Worm (Caenorhabditis elegans) whole organism, late embryonic: ENCODE results near the gene fbxc-22.

Experiments
- T23F11.4 ChIP-seq: fragments of 200-800 bp; sonication (Bioruptor generic); optimal IDR thresholded peaks from 2 replicates; lab custom pipeline; 2018; ENCODE audit warnings: mild to moderate bottlenecking, missing genetic modification characterization, missing compliant biosample characterization
- ets-4 ChIP-seq: sonication (generic microtip); optimal IDR thresholded peaks from 2 replicates; lab custom pipeline; 2016; ENCODE audit warnings: missing genetic modification characterization, missing compliant biosample characterization
- syd-9 ChIP-seq: sonication (generic microtip); optimal IDR thresholded peaks from 2 replicates; lab custom pipeline; 2016; ENCODE audit warnings: mild to moderate bottlenecking, missing genetic modification characterization, moderate library complexity, missing compliant biosample characterization
- tbx-2 ChIP-seq: sonication (generic microtip); optimal IDR thresholded peaks from 2 replicates; lab custom pipeline; 2016; ENCODE audit warnings: missing genetic modification characterization, missing compliant biosample characterization

- TF ChIP-seq ets-4 (tag; lab: Kevin White, UChicago) (no peak), tbx-2 (tag; lab: Kevin White, UChicago) (no peak), T23F11.4 (GFP tag; lab: Kevin White, UChicago) (no peak), syd-9 (tag; lab: Kevin White, UChicago) (no peak)
These were observed 19.9 kb downstream of the fbxc-22 start for ce11 chrII:1670985-1671384.
